Fruit fly (Drosophila melanogaster) whole organism, embryonic: Measurements from ENCODE around the gene CG34267.

Experiments
- B-H1 ChIP-seq: fragments of 200-800 bp; sonication (Bioruptor generic); IDR thresholded peaks from 3 replicates; pipeline ENCODE4 v1.3.6; 2022; ENCODE audit warnings: missing biosample characterization, missing genetic modification characterization
- Bdp1 ChIP-seq: fragments of 200-800 bp; sonication (Bioruptor generic); optimal IDR thresholded peaks from 3 replicates; lab custom pipeline; 2016; ENCODE audit warnings: missing biosample characterization, missing genetic modification characterization
- CG10321 ChIP-seq: fragments of 200-800 bp; sonication (Bioruptor generic); IDR thresholded peaks from 2 replicates; pipeline ENCODE4 v1.3.6; 2022; ENCODE audit warnings: missing biosample characterization, missing genetic modification characterization
- CG10462 ChIP-seq: fragments of 200-800 bp; sonication (Bioruptor generic); optimal IDR thresholded peaks from 2 replicates; lab custom pipeline; 2016; ENCODE audit warnings: missing biosample characterization, missing genetic modification characterization
- CG10979 ChIP-seq: fragments of 200-800 bp; sonication (Bioruptor generic); optimal IDR thresholded peaks from 2 replicates; lab custom pipeline; 2018; ENCODE audit warnings: missing biosample characterization, mild to moderate bottlenecking, missing genetic modification characterization, moderate library complexity
- CG11560 ChIP-seq: fragments of 200-800 bp; sonication (Bioruptor generic); IDR thresholded peaks from 3 replicates; pipeline ENCODE4 v1.3.6; 2022; ENCODE audit warnings: missing biosample characterization, missing genetic modification characterization
- CG11723 ChIP-seq: fragments of 200-800 bp; sonication (Bioruptor generic); optimal IDR thresholded peaks from 2 replicates; lab custom pipeline; 2017; ENCODE audit warnings: missing biosample characterization, mild to moderate bottlenecking, missing genetic modification characterization
- CG12155 ChIP-seq: fragments of 200-800 bp; sonication (Bioruptor generic); optimal IDR thresholded peaks from 3 replicates; lab custom pipeline; 2016; ENCODE audit warnings: missing biosample characterization, missing genetic modification characterization
- CG12236 ChIP-seq: fragments of 200-800 bp; sonication (Bioruptor generic); optimal IDR thresholded peaks from 2 replicates; lab custom pipeline; 2016; ENCODE audit warnings: missing biosample characterization, missing genetic modification characterization
- CG12659 ChIP-seq: fragments of 200-800 bp; sonication (Bioruptor generic); optimal IDR thresholded peaks from 3 replicates; lab custom pipeline; 2017; ENCODE audit warnings: mild to moderate bottlenecking, missing biosample characterization, missing genetic modification reagents, missing genetic modification characterization
- CG14860 ChIP-seq: fragments of 200-800 bp; sonication (Bioruptor generic); IDR thresholded peaks from 3 replicates; pipeline ENCODE4 v1.3.6; 2022; ENCODE audit warnings: missing biosample characterization, missing genetic modification characterization; ENCODE audit not compliant: partially characterized antibody
- CG14965 ChIP-seq: fragments of 200-800 bp; sonication (Bioruptor generic); optimal IDR thresholded peaks from 2 replicates; lab custom pipeline; 2016; ENCODE audit warnings: missing biosample characterization, missing genetic modification characterization, borderline replicate concordance
- CG15696 ChIP-seq: fragments of 200-800 bp; sonication (Bioruptor generic); optimal IDR thresholded peaks from 2 replicates; lab custom pipeline; 2019; ENCODE audit warnings: missing biosample characterization, mild to moderate bottlenecking, missing genetic modification characterization, moderate library complexity
- CG18619 ChIP-seq: fragments of 200-800 bp; sonication (Bioruptor generic); optimal IDR thresholded peaks from 3 replicates; lab custom pipeline; 2017; ENCODE audit warnings: missing biosample characterization, mild to moderate bottlenecking, missing genetic modification characterization
- CG32767 ChIP-seq: fragments of 200-800 bp; sonication (Bioruptor generic); IDR thresholded peaks from 2 replicates; pipeline ENCODE4 v1.3.6; 2022; ENCODE audit warnings: missing biosample characterization, missing genetic modification characterization
- CG34376 ChIP-seq: fragments of 200-800 bp; sonication (Bioruptor generic); optimal IDR thresholded peaks from 2 replicates; lab custom pipeline; 2018; ENCODE audit warnings: missing biosample characterization, mild to moderate bottlenecking, missing genetic modification characterization
- CG43689 ChIP-seq: fragments of 200-800 bp; sonication (Bioruptor generic); IDR thresholded peaks from 2 replicates; pipeline ENCODE4 v1.3.6; 2022; ENCODE audit warnings: missing biosample characterization, missing genetic modification characterization
- CG7357 ChIP-seq: fragments of 200-800 bp; sonication (Bioruptor generic); IDR thresholded peaks from 3 replicates; pipeline ENCODE4 v1.3.6; 2022; ENCODE audit warnings: missing biosample characterization, missing genetic modification characterization
- CG9215 ChIP-seq: fragments of 200-800 bp; sonication (Bioruptor generic); IDR thresholded peaks from 2 replicates; pipeline ENCODE4 v1.3.6; 2022; ENCODE audit warnings: missing biosample characterization, missing genetic modification characterization
- CG9817 ChIP-seq: fragments of 200-800 bp; sonication (Bioruptor generic); optimal IDR thresholded peaks from 2 replicates; lab custom pipeline; 2018; ENCODE audit warnings: missing biosample characterization, mild to moderate bottlenecking, missing genetic modification characterization, moderate library complexity
- Dad ChIP-seq: fragments of 200-800 bp; sonication (Bioruptor generic); optimal IDR thresholded peaks from 3 replicates; lab custom pipeline; 2016; ENCODE audit warnings: missing biosample characterization, missing genetic modification characterization
- Dip2 ChIP-seq: fragments of 200-800 bp; sonication (Bioruptor generic); IDR thresholded peaks from 2 replicates; pipeline ENCODE4 v1.3.6; 2022; ENCODE audit warnings: missing biosample characterization, missing genetic modification characterization
- Ets65A ChIP-seq: fragments of 200-800 bp; sonication (Bioruptor generic); peaks from one replicate; lab custom pipeline; 2016; ENCODE audit warnings: missing biosample characterization, missing genetic modification characterization
- Gsc ChIP-seq: fragments of 200-800 bp; sonication (Bioruptor generic); IDR thresholded peaks from 2 replicates; pipeline ENCODE4 v1.3.6; 2022; ENCODE audit warnings: missing biosample characterization, missing genetic modification characterization
- HHEX ChIP-seq: fragments of 200-800 bp; sonication (Bioruptor generic); optimal IDR thresholded peaks from 3 replicates; lab custom pipeline; 2017; ENCODE audit warnings: missing biosample characterization, mild to moderate bottlenecking, missing genetic modification characterization, missing genetic modification reagents
- Kr ChIP-seq: fragments of 200-800 bp; sonication (Bioruptor generic); optimal IDR thresholded peaks from 2 replicates; lab custom pipeline; 2017; ENCODE audit warnings: missing biosample characterization, mild to moderate bottlenecking, missing genetic modification characterization
- Neu2 ChIP-seq: fragments of 200-800 bp; sonication (Bioruptor generic); optimal IDR thresholded peaks from 3 replicates; lab custom pipeline; 2016; ENCODE audit warnings: missing biosample characterization, missing genetic modification characterization, borderline replicate concordance
- Nf-YB ChIP-seq: fragments of 200-800 bp; sonication (Bioruptor generic); optimal IDR thresholded peaks from 3 replicates; lab custom pipeline; 2019; ENCODE audit warnings: missing biosample characterization, mild to moderate bottlenecking, missing genetic modification characterization, moderate library complexity
- Pdp1 ChIP-seq, 2 experiments: fragments of 200-800 bp; sonication (Bioruptor generic); optimal IDR thresholded peaks; 3 replicates each; lab custom pipeline; 2016; ENCODE audit warnings: missing biosample characterization in 2 of 2, missing genetic modification characterization in 2 of 2, mild to moderate bottlenecking in 1 of 2, moderate library complexity in 1 of 2
- Ssrp ChIP-seq: fragments of 200-800 bp; sonication (Bioruptor generic); optimal IDR thresholded peaks from 2 replicates; lab custom pipeline; 2018; ENCODE audit warnings: missing biosample characterization, mild to moderate bottlenecking, missing genetic modification characterization, moderate library complexity
- YL-1 ChIP-seq: fragments of 200-800 bp; sonication (Bioruptor generic); optimal IDR thresholded peaks from 3 replicates; lab custom pipeline; 2017; ENCODE audit warnings: missing biosample characterization, mild to moderate bottlenecking, missing genetic modification characterization
- bowl ChIP-seq: fragments of 200-800 bp; sonication (Bioruptor generic); IDR thresholded peaks from 2 replicates; pipeline ENCODE4 v1.3.6; 2022; ENCODE audit warnings: missing biosample characterization, missing genetic modification characterization
- bsh ChIP-seq, 2 experiments: fragments of 200-800 bp; sonication (Bioruptor generic); optimal IDR thresholded peaks; 2 replicates each; lab custom pipeline; 2017 to 2018; ENCODE audit warnings: mild to moderate bottlenecking in 2 of 2, missing biosample characterization in 2 of 2, missing genetic modification characterization in 2 of 2, moderate library complexity in 1 of 2
- btn ChIP-seq: fragments of 200-800 bp; sonication (Bioruptor generic); optimal IDR thresholded peaks from 2 replicates; lab custom pipeline; 2016; ENCODE audit warnings: missing biosample characterization, missing genetic modification characterization
- chm ChIP-seq: fragments of 200-800 bp; sonication (Bioruptor generic); IDR thresholded peaks from 2 replicates; pipeline ENCODE4 v1.3.6; 2022; ENCODE audit warnings: missing biosample characterization, missing genetic modification characterization
- fd102C ChIP-seq: fragments of 200-800 bp; sonication (Bioruptor generic); optimal IDR thresholded peaks from 2 replicates; lab custom pipeline; 2018; ENCODE audit warnings: missing biosample characterization, mild to moderate bottlenecking, missing genetic modification characterization, moderate library complexity
- kni ChIP-seq: fragments of 200-800 bp; sonication (Bioruptor generic); optimal IDR thresholded peaks from 3 replicates; lab custom pipeline; 2017; ENCODE audit warnings: mild to moderate bottlenecking, missing biosample characterization, missing genetic modification reagents, missing genetic modification characterization
- luna ChIP-seq: fragments of 200-800 bp; sonication (Bioruptor generic); optimal IDR thresholded peaks from 2 replicates; lab custom pipeline; 2016; ENCODE audit warnings: missing biosample characterization, missing genetic modification characterization
- mld ChIP-seq: fragments of 200-800 bp; sonication (Bioruptor generic); IDR thresholded peaks from 3 replicates; pipeline ENCODE4 v1.3.6; 2022; ENCODE audit warnings: missing biosample characterization, missing genetic modification characterization; ENCODE audit not compliant: partially characterized antibody
- otp ChIP-seq: fragments of 200-800 bp; sonication (Bioruptor generic); IDR thresholded peaks from 3 replicates; pipeline ENCODE4, ENCODE4 v1.3.6; 2022; ENCODE audit warnings: missing biosample characterization, missing genetic modification characterization
- pho ChIP-seq: fragments of 200-800 bp; sonication (Bioruptor generic); optimal IDR thresholded peaks from 2 replicates; lab custom pipeline; 2016; ENCODE audit warnings: missing biosample characterization, missing genetic modification characterization
- salm ChIP-seq: fragments of 200-800 bp; sonication (Bioruptor generic); optimal IDR thresholded peaks from 2 replicates; lab custom pipeline; 2018; ENCODE audit warnings: missing biosample characterization, mild to moderate bottlenecking, missing genetic modification characterization
- sens-2 ChIP-seq: fragments of 200-800 bp; sonication (Bioruptor generic); IDR thresholded peaks from 2 replicates; pipeline ENCODE4 v1.3.6; 2022; ENCODE audit warnings: missing biosample characterization, missing genetic modification characterization
- sim ChIP-seq: fragments of 200-800 bp; sonication (Bioruptor generic); IDR thresholded peaks from 2 replicates; pipeline ENCODE4 v1.3.6; 2022; ENCODE audit warnings: missing biosample characterization, missing genetic modification characterization
- sima ChIP-seq: fragments of 200-800 bp; sonication (Bioruptor generic); optimal IDR thresholded peaks from 2 replicates; lab custom pipeline; 2016; ENCODE audit warnings: missing biosample characterization, missing genetic modification characterization
- slbo ChIP-seq: fragments of 200-800 bp; sonication (Bioruptor generic); IDR thresholded peaks from 2 replicates; pipeline ENCODE4 v1.3.6; 2022; ENCODE audit warnings: missing biosample characterization, missing genetic modification characterization
- sna ChIP-seq: fragments of 200-800 bp; sonication (Bioruptor generic); IDR thresholded peaks from 2 replicates; pipeline ENCODE4 v1.3.6; 2022; ENCODE audit warnings: missing biosample characterization, missing genetic modification characterization; ENCODE audit not compliant: partially characterized antibody
- sqz ChIP-seq: fragments of 200-800 bp; sonication (Bioruptor generic); optimal IDR thresholded peaks from 3 replicates; lab custom pipeline; 2018; ENCODE audit warnings: missing biosample characterization, mild to moderate bottlenecking, missing genetic modification characterization
- trem ChIP-seq: fragments of 200-800 bp; optimal IDR thresholded peaks from 3 replicates; lab custom pipeline; 2019; ENCODE audit warnings: missing biosample characterization, mild to moderate bottlenecking, missing genetic modification characterization, moderate library complexity
- yki ChIP-seq: fragments of >200 bp; optimal IDR thresholded peaks from 3 replicates; lab custom pipeline; 2018

Gene CG34267

dm6 chr3L:546819-547441, 46.7 kb upstream of the CG34267 start (continued):
- TF ChIP-seq Ets65A (GFP tag; lab: Kevin White, UChicago) (peak; percentile 94), Kr (GFP tag; lab: Kevin White, UChicago) (no peak), sima (no peak), CG7357 (peak; percentile 62), fd102C (GFP tag; lab: Kevin White, UChicago) (no peak), otp (GFP tag; lab: Robert Waterston, UW) (peak; percentile 71; the same call in 2 of the 3 replicates), CG14860 (GFP tag; lab: Robert Waterston, UW) (no peak), sqz (GFP tag; lab: Kevin White, UChicago) (no peak), CG10321 (GFP tag; lab: Robert Waterston, UW) (no peak), Gsc (GFP tag; lab: Robert Waterston, UW) (no peak), Bdp1 (GFP tag; lab: Kevin White, UChicago) (peak; percentile 40), CG15696 (tag; lab: Kevin White, UChicago) (peak; percentile 29), CG9215 (peak; percentile 92), bsh (GFP tag; optimal IDR thresholded peaks at IDR 0.05; lab: Kevin White, UChicago) (peak in 1 of 2 experiments; percentile 28), CG43689 (GFP tag; lab: Robert Waterston, UW) (peak; percentile 64; the same call in 1 of the 2 replicates), luna (GFP tag; lab: Kevin White, UChicago) (peak; percentile 90), CG10462 (GFP tag; lab: Kevin White, UChicago) (no peak), CG14965 (no peak), sim (no peak), CG10979 (tag; lab: Kevin White, UChicago) (no peak), CG34376 (GFP tag; lab: Kevin White, UChicago) (peak; percentile 87), Neu2 (GFP tag; lab: Kevin White, UChicago) (no peak), CG12659 (GFP tag; lab: Kevin White, UChicago) (peak; percentile 74), CG11723 (GFP tag; lab: Kevin White, UChicago) (peak; percentile 48), CG9817 (tag; lab: Kevin White, UChicago) (peak; percentile 90), Ssrp (tag; lab: Kevin White, UChicago) (peak; percentile 46), Pdp1 (GFP tag; optimal IDR thresholded peaks at IDR 0.05; lab: Kevin White, UChicago) (peak; percentile 77 to 80), CG18619 (peak; percentile 84), yki (no peak), slbo (GFP tag; lab: Robert Waterston, UW) (peak; percentile 97), Dad (GFP tag; lab: Kevin White, UChicago) (no peak), Dip2 (GFP tag; lab: Robert Waterston, UW) (no peak), CG12236 (GFP tag; lab: Kevin White, UChicago) (peak; percentile 16), salm (tag; lab: Kevin White, UChicago) (no peak), sens-2 (GFP tag; lab: Robert Waterston, UW) (no peak), B-H1 (GFP tag; lab: Robert Waterston, UW) (peak; percentile 65; the same call in 2 of the 3 replicates), sna (GFP tag; lab: Robert Waterston, UW) (no peak), HHEX (GFP tag; lab: Kevin White, UChicago) (peak; percentile 46), bowl (GFP tag; lab: Robert Waterston, UW) (no peak), kni (GFP tag; lab: Kevin White, UChicago) (no peak), trem (tag; lab: Kevin White, UChicago) (no peak), btn (GFP tag; lab: Kevin White, UChicago) (no peak), CG11560 (tag; lab: Robert Waterston, UW) (peak; percentile 65; the same call in 2 of the 3 replicates), Nf-YB (peak; percentile 13), pho (GFP tag; lab: Kevin White, UChicago) (peak; percentile 94), chm (GFP tag; lab: Robert Waterston, UW) (no peak; the same call in 1 of the 2 replicates), YL-1 (GFP tag; lab: Kevin White, UChicago) (no peak), CG32767 (GFP tag; lab: Robert Waterston, UW) (peak; percentile 61), CG12155 (GFP tag; lab: Kevin White, UChicago) (peak; percentile 86), mld (no peak)
